Fruit fly (Drosophila melanogaster): ENCODE measurements around the gene ncd.

Gene ncd

DNA sequence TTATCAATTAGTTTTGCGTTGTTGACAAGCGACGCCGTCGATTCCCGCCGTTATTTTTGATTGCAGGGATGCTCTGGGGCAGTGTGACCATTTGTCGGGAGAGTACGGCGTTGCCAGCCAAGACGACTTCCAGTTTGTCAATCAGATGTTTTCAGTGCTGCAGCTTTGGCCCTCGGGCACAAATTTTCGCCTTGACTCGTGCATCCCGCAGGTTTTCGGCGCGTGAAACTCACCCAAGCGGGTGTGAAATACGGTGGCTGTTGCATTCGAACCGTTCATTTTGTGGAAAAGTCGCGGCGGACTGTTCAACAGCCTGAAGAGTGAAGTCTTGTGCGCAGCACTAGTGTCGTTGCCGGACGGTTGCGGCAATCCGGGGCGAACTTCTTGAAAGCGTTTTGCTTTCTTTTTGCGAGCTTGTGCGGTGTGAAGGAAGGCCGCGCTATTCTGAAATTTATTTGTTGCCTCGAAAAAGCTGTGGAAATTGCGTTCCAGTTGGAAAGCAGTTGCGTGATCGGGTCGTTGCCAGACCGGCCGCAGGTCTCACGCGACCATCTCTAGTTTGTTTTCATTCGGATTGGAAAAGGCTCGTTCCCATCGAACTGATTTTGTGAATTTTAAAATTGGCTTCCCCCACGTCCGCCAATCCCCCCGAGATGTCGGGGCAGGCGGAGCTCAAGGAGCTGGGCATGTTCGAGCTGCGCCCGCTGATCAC, at the start of gene ncd, which contains the start of gene ca:
TSS of gene ncd (minus strand) at position 446 of the 712 bp plus-strand sequence.
TSS of gene ca (plus strand) at position 130 of the 712 bp plus-strand sequence.
- TF ChIP-seq D1 (tag; optimal IDR thresholded peaks at IDR 0.05) (no peak), CG9948 (tag; optimal IDR thresholded peaks at IDR 0.05) (no peak), CG34367 (tag; optimal IDR thresholded peaks at IDR 0.05) (no peak), CG17806 (tag; optimal IDR thresholded peaks at IDR 0.05) (no peak), Ets98B (GFP tag; IDR thresholded peaks at IDR 0.05) (no peak), EcR (GFP tag; optimal IDR thresholded peaks at IDR 0.05) (no peak), CG4496 (GFP tag; IDR thresholded peaks at IDR 0.05) (no peak), Pif1B (GFP tag; optimal IDR thresholded peaks at IDR 0.05) (no peak), CG10348 (GFP tag; IDR thresholded peaks at IDR 0.05) (no peak), CG13204 (GFP tag; optimal IDR thresholded peaks at IDR 0.05) (no peak), CG12605 (GFP tag; IDR thresholded peaks at IDR 0.05) (no peak), Pif1A (GFP tag; optimal IDR thresholded peaks at IDR 0.05) (no peak), CG32121 (GFP tag; IDR thresholded peaks at IDR 0.05) (no peak), CG15710 (tag; optimal IDR thresholded peaks at IDR 0.05) (no peak), rn (GFP tag; IDR thresholded peaks at IDR 0.05) (no peak)

dm6 chr3R:29847126-29847525, 40.2 kb upstream of the ncd start:
- TF ChIP-seq CG32121 (GFP tag; IDR thresholded peaks at IDR 0.05) = peak; percentile 80
- peak; percentile 65 for TF ChIP-seq rn (GFP tag; IDR thresholded peaks at IDR 0.05)
- no peak for TF ChIP-seq CG13204 (GFP tag; optimal IDR thresholded peaks at IDR 0.05)
- peak; percentile 83 for TF ChIP-seq CG8301 (tag; optimal IDR thresholded peaks at IDR 0.05)
- TF ChIP-seq CG14655 (GFP tag; optimal IDR thresholded peaks at IDR 0.05) = no peak
- TF ChIP-seq Ets98B (GFP tag; IDR thresholded peaks at IDR 0.05) = peak; percentile 93
- peak; percentile 69 for TF ChIP-seq CG15710 (tag; optimal IDR thresholded peaks at IDR 0.05)
- TF ChIP-seq D1 (tag; optimal IDR thresholded peaks at IDR 0.05) = no peak
- TF ChIP-seq gl (tag; optimal IDR thresholded peaks at IDR 0.05) = no peak
- no peak for TF ChIP-seq Snoo (tag; optimal IDR thresholded peaks at IDR 0.05)
- no peak for TF ChIP-seq Pif1A (GFP tag; optimal IDR thresholded peaks at IDR 0.05)
- peak; percentile 84 for TF ChIP-seq CG12605 (GFP tag; IDR thresholded peaks at IDR 0.05)
- peak; percentile 90 for TF ChIP-seq CG4496 (GFP tag; IDR thresholded peaks at IDR 0.05)
- peak; percentile 51 for TF ChIP-seq CG9948 (tag; optimal IDR thresholded peaks at IDR 0.05)
- peak; percentile 94 for TF ChIP-seq fd96Ca (GFP tag; IDR thresholded peaks at IDR 0.05)
- peak; percentile 64 for TF ChIP-seq CG10348 (GFP tag; IDR thresholded peaks at IDR 0.05)
- no peak for TF ChIP-seq CG8159 (tag; optimal IDR thresholded peaks at IDR 0.05)
- peak; percentile 70 for TF ChIP-seq CG34367 (tag; optimal IDR thresholded peaks at IDR 0.05)
- peak; percentile 68 for TF ChIP-seq Pif1B (GFP tag; optimal IDR thresholded peaks at IDR 0.05)
- TF ChIP-seq EcR (GFP tag; optimal IDR thresholded peaks at IDR 0.05) = no peak
- TF ChIP-seq CG17806 (tag; optimal IDR thresholded peaks at IDR 0.05) = peak; percentile 49

DNA sequence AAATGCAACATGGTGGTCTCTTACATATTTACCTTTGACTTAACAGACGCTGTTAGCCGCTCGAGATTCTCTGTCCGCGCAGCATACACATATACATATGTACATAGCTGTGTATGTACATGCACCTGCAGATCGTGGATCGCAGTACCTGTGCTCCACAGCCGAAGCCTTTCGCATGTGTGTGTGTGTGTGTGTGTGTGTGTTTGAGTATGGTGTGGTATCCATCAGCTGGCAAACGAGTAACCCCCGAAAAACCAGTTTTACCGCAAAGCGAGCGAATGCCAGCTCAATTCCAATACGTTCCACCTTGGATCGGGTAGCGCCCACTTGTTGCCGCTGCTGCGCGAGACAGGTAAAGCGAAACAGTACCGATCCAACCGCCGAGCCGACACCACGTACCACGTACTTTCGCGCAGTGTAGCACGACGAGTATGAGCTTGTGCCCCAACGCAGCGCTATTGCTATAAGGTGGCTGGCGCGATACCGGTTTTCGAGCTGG, 34.4 kb upstream of the ncd start, which contains the start of gene Cad99C:
TSS of gene Cad99C (plus strand) at position 365 of the 499 bp plus-strand sequence.
- TF ChIP-seq CG8159 (tag; optimal IDR thresholded peaks at IDR 0.05) (no peak), D1 (tag; optimal IDR thresholded peaks at IDR 0.05) (no peak), CG12605 (GFP tag; IDR thresholded peaks at IDR 0.05) (peak; percentile 55; the same call in 1 of the 2 replicates), Snoo (tag; optimal IDR thresholded peaks at IDR 0.05) (peak; percentile 11), CG10348 (GFP tag; IDR thresholded peaks at IDR 0.05) (no peak), CG9948 (tag; optimal IDR thresholded peaks at IDR 0.05) (no peak), CG32121 (GFP tag; IDR thresholded peaks at IDR 0.05) (0 out of 2 replicates have a peak, but pooled peaks have one; percentile 46), Ets98B (GFP tag; IDR thresholded peaks at IDR 0.05) (peak; percentile 52), CG14655 (GFP tag; optimal IDR thresholded peaks at IDR 0.05) (no peak), CG13204 (GFP tag; optimal IDR thresholded peaks at IDR 0.05) (peak; percentile 18), EcR (GFP tag; optimal IDR thresholded peaks at IDR 0.05) (peak; percentile 61), CG4496 (GFP tag; IDR thresholded peaks at IDR 0.05) (no peak), gl (tag; optimal IDR thresholded peaks at IDR 0.05) (no peak)

DNA sequence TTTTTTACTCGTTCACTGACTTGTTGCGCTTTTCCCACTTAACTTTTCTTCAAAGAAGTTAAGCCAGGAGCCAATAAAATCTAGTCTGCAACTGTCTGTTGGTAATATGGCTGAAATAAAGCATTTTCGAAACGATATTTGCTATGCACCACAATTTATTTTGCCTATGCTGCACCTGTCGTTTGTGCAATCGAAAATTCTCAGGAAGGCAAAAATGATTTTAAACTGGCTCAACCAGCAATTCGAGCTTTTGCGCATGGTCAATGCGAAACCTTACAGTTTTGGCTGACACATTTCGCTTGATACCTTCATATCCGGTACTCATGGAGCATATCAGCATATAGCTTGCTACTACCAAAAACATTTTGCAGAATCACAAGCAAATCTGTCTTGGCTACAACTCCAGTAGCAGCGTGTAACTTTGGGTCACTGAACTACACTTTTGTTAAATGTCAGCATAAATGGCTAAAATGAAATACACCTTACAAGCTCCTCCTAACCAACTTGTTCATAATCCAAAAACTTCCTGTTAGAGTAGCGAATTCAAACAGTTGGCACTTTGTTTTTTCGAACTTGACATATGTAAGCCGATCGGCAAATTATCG, 32.9 kb upstream of the ncd start:
- TF ChIP-seq rn (GFP tag; IDR thresholded peaks at IDR 0.05) = no peak

- TF ChIP-seq Pif1B (GFP tag; optimal IDR thresholded peaks at IDR 0.05) = no peak
- TF ChIP-seq CG8159 (tag; optimal IDR thresholded peaks at IDR 0.05) = peak; percentile 40
- TF ChIP-seq CG10348 (GFP tag; IDR thresholded peaks at IDR 0.05) = no peak
- TF ChIP-seq CG14655 (GFP tag; optimal IDR thresholded peaks at IDR 0.05) = peak; percentile 69
- peak; percentile 46 for TF ChIP-seq CG8301 (tag; optimal IDR thresholded peaks at IDR 0.05)
- TF ChIP-seq CG13204 (GFP tag; optimal IDR thresholded peaks at IDR 0.05) = no peak
- no peak for TF ChIP-seq CG12605 (GFP tag; IDR thresholded peaks at IDR 0.05)
- no peak for TF ChIP-seq fd96Ca (GFP tag; IDR thresholded peaks at IDR 0.05)
- TF ChIP-seq Ets98B (GFP tag; IDR thresholded peaks at IDR 0.05) = no peak
- peak; percentile 31 for TF ChIP-seq CG9948 (tag; optimal IDR thresholded peaks at IDR 0.05)
- no peak for TF ChIP-seq D1 (tag; optimal IDR thresholded peaks at IDR 0.05)
- TF ChIP-seq CG34367 (tag; optimal IDR thresholded peaks at IDR 0.05) = peak; percentile 25
- TF ChIP-seq Snoo (tag; optimal IDR thresholded peaks at IDR 0.05) = no peak
- peak; percentile 22 for TF ChIP-seq CG17806 (tag; optimal IDR thresholded peaks at IDR 0.05)
- no peak for TF ChIP-seq CG4496 (GFP tag; IDR thresholded peaks at IDR 0.05)
- no peak for TF ChIP-seq CG32121 (GFP tag; IDR thresholded peaks at IDR 0.05)
- peak; percentile 12 for TF ChIP-seq CG15710 (tag; optimal IDR thresholded peaks at IDR 0.05)
- TF ChIP-seq gl (tag; optimal IDR thresholded peaks at IDR 0.05) = peak; percentile 20
- no peak for TF ChIP-seq EcR (GFP tag; optimal IDR thresholded peaks at IDR 0.05)
- no peak for TF ChIP-seq rn (GFP tag; IDR thresholded peaks at IDR 0.05)
- TF ChIP-seq Pif1A (GFP tag; optimal IDR thresholded peaks at IDR 0.05) = peak; percentile 9
Measured at dm6 chr3R:29838751-29839150, 31.8 kb upstream of the ncd start.
